Fruit fly (Drosophila melanogaster) whole organism, prepupa: ENCODE results near the gene CG4036.

Source experiments
- CG11762 ChIP-seq: fragments of 200-800 bp; sonication (Bioruptor generic); optimal IDR thresholded peaks from 3 replicates; lab custom pipeline; 2016; ENCODE audit warnings: missing biosample characterization, missing genetic modification characterization; ENCODE audit not compliant: insufficient read depth
- CG16779 ChIP-seq: fragments of 200-800 bp; sonication (Bioruptor generic); optimal IDR thresholded peaks from 3 replicates; lab custom pipeline; 2017; ENCODE audit warnings: missing biosample characterization, mild to moderate bottlenecking, missing genetic modification characterization
- CG32006 ChIP-seq: fragments of 200-800 bp; sonication (Bioruptor generic); optimal IDR thresholded peaks from 3 replicates; lab custom pipeline; 2017; ENCODE audit warnings: missing biosample characterization, mild to moderate bottlenecking, missing genetic modification characterization
- CG3919 ChIP-seq: fragments of 200-800 bp; sonication (Bioruptor generic); optimal IDR thresholded peaks from 3 replicates; lab custom pipeline; 2016; ENCODE audit warnings: missing biosample characterization, missing genetic modification characterization
- CG8119 ChIP-seq: fragments of 200-800 bp; sonication (Bioruptor generic); IDR thresholded peaks from 3 replicates; pipeline ENCODE4 v1.3.6; 2022; ENCODE audit warnings: missing biosample characterization, missing genetic modification characterization
- Gug ChIP-seq: fragments of 200-800 bp; sonication (Bioruptor generic); IDR thresholded peaks from 2 replicates; pipeline ENCODE4 v1.3.6; 2022; ENCODE audit warnings: missing biosample characterization, missing genetic modification characterization

dm6 chr2L:9774980-9775628 is 15.6 kb upstream of the CG4036 start, which contains the start of the genes ppk11 and ppk16:
- TF ChIP-seq CG32006 (GFP tag; lab: Kevin White, UChicago) (no peak), CG8119 (GFP tag; lab: Robert Waterston, UW) (no peak), CG3919 (GFP tag; lab: Kevin White, UChicago) (no peak), CG11762 (GFP tag; lab: Kevin White, UChicago) (no peak), Gug (GFP tag; lab: Robert Waterston, UW) (no peak), CG16779 (no peak)
